Fruit fly (Drosophila melanogaster): Measurements from ENCODE around the gene slgA.

The slgA gene

DNA sequence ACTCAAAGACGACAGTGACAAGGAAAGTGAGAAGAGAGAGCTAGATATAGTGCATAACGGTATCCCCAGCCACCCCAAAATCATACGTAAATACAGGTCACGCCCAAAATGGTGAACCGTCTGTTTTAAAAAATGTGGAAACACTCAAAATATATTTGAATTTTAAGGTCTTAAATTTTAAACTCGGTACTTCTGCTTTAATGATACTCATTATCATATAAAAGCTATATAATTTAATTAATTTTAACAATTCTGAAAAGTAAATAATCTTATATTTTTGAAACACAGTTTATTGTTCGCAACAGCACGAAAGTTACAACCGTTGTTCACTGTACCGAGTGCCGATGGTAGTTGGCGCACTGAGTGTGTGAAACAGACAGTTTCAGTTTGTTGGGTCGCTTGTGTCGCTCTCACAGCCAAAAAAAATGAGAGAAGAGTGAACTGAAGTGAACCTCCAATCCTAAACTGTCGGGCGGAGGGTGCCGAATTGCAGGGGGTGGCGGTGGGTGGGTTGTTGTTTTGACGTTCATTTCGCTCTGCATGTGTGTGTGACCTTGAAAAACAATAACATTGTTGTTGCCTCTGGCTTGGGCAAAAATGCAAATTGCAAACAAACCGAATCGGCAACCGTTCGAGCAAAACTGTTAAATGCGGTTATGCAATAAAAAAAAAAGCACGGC lies 7.4 kb upstream of the slgA start (continued):
- 0 out of 2 replicates have a peak, but pooled peaks have one; percentile 30 for TF ChIP-seq Lim3 (GFP tag; IDR thresholded peaks at IDR 0.05)
- no peak for TF ChIP-seq tll (GFP tag; optimal IDR thresholded peaks at IDR 0.05)
- TF ChIP-seq CG31224 (GFP tag; IDR thresholded peaks at IDR 0.05), result peak; percentile 74
- peak; percentile 4 to 62 for TF ChIP-seq chif (GFP tag; optimal IDR thresholded peaks at IDR 0.05)
- TF ChIP-seq CG16863 (GFP tag; optimal IDR thresholded peaks at IDR 0.05), result peak; percentile 34
- peak; percentile 40; the same call in 1 of the 3 replicates for TF ChIP-seq gce (GFP tag; IDR thresholded peaks at IDR 0.05)
- TF ChIP-seq CG14860 (GFP tag; IDR thresholded peaks at IDR 0.05; ENCODE audit: partially characterized antibody), result no peak
- peak; percentile 90 for TF ChIP-seq CG6854 (GFP tag; optimal IDR thresholded peaks at IDR 0.05)
- TF ChIP-seq CG30431 (GFP tag; optimal IDR thresholded peaks at IDR 0.05), result peak; percentile 81
- no peak for TF ChIP-seq usp (GFP tag; optimal IDR thresholded peaks at IDR 0.05)
- TF ChIP-seq CG15073 (GFP tag; optimal IDR thresholded peaks at IDR 0.05), result peak; percentile 42
- 0 out of 3 replicates have a peak, but pooled peaks have one; percentile 61 for TF ChIP-seq CG2199 (GFP tag; IDR thresholded peaks at IDR 0.05)
- TF ChIP-seq hkb (optimal IDR thresholded peaks at IDR 0.05), result no peak
- TF ChIP-seq hkb (GFP tag; IDR thresholded peaks at IDR 0.05), result peak; percentile 92
- no peak for TF ChIP-seq CG17912 (GFP tag; optimal IDR thresholded peaks at IDR 0.05)
- TF ChIP-seq CG11696 (GFP tag; IDR thresholded peaks at IDR 0.05), result 0 out of 2 replicates have a peak, but pooled peaks have one; percentile 32
- peak; percentile 93 for TF ChIP-seq so (GFP tag; IDR thresholded peaks at IDR 0.05)
- peak; percentile 81 for TF ChIP-seq CG2875 (GFP tag; optimal IDR thresholded peaks at IDR 0.05)
- TF ChIP-seq ara (GFP tag; IDR thresholded peaks at IDR 0.05), result peak; percentile 72
- TF ChIP-seq fd96Cb (tag; optimal IDR thresholded peaks at IDR 0.05), result peak; percentile 94
- TF ChIP-seq CG12942 (GFP tag; optimal IDR thresholded peaks at IDR 0.05), result peak; percentile 77
- no peak for TF ChIP-seq ERR (GFP tag; optimal IDR thresholded peaks at IDR 0.05)
- 0 out of 2 replicates have a peak, but pooled peaks have one; percentile 13 for TF ChIP-seq sens-2 (GFP tag; IDR thresholded peaks at IDR 0.05)
- TF ChIP-seq Poxn (GFP tag; IDR thresholded peaks at IDR 0.05), result peak; percentile 74
- peak; percentile 88 for TF ChIP-seq CG34422 (GFP tag; IDR thresholded peaks at IDR 0.05)
- TF ChIP-seq vvl (GFP tag; IDR thresholded peaks at IDR 0.05), result peak; percentile 88
- peak; percentile 2 for TF ChIP-seq pfk (GFP tag; optimal IDR thresholded peaks at IDR 0.05)
- peak; percentile 99 for TF ChIP-seq grau (tag; optimal IDR thresholded peaks at IDR 0.05)
- no peak for TF ChIP-seq her (GFP tag; optimal IDR thresholded peaks at IDR 0.05)
- TF ChIP-seq CG7987 (GFP tag; optimal IDR thresholded peaks at IDR 0.05), result peak; percentile 55
- no peak for TF ChIP-seq CG7271 (tag; optimal IDR thresholded peaks at IDR 0.05)
- peak; percentile 90 for TF ChIP-seq Blimp-1 (GFP tag; optimal IDR thresholded peaks at IDR 0.05)
- TF ChIP-seq CoRest (tag; optimal IDR thresholded peaks at IDR 0.05), result peak; percentile 96
- peak; percentile 97 for TF ChIP-seq CG10543 (GFP tag; optimal IDR thresholded peaks at IDR 0.05)
- TF ChIP-seq CG17328 (GFP tag; IDR thresholded peaks at IDR 0.05), result peak; percentile 80; the same call in 1 of the 2 replicates
- no peak for TF ChIP-seq crc (GFP tag; optimal IDR thresholded peaks at IDR 0.05)
- peak; percentile 84 for TF ChIP-seq klu (GFP tag; IDR thresholded peaks at IDR 0.05)
- TF ChIP-seq CG6175 (GFP tag; IDR thresholded peaks at IDR 0.05), result no peak
- peak; percentile 73 for TF ChIP-seq jing (GFP tag; optimal IDR thresholded peaks at IDR 0.05)
- TF ChIP-seq CG1603 (tag; optimal IDR thresholded peaks at IDR 0.05), result peak; percentile 46
- peak; percentile 85 for TF ChIP-seq sob (GFP tag; IDR thresholded peaks at IDR 0.05)

Measured in whole organism, embryonic.